Fruit fly (Drosophila melanogaster) whole organism, embryonic: ENCODE results near the gene bys.

Experiments used
- Bgb ChIP-seq: fragments of 200-800 bp; sonication (Bioruptor generic); IDR thresholded peaks from 2 replicates; pipeline ENCODE4 v1.3.6; 2022; ENCODE audit warnings: missing biosample characterization, missing genetic modification characterization; ENCODE audit not compliant: partially characterized antibody
- Blimp-1 ChIP-seq: fragments of 200-800 bp; sonication (Bioruptor generic); optimal IDR thresholded peaks from 3 replicates; lab custom pipeline; 2018; ENCODE audit warnings: missing biosample characterization, missing genetic modification characterization, mild to moderate bottlenecking, moderate library complexity, missing genetic modification reagents
- BtbVII ChIP-seq: fragments of 200-800 bp; sonication (Bioruptor generic); optimal IDR thresholded peaks from 3 replicates; lab custom pipeline; 2017; ENCODE audit warnings: missing biosample characterization, mild to moderate bottlenecking, missing genetic modification characterization
- CG10979 ChIP-seq: fragments of 200-800 bp; sonication (Bioruptor generic); optimal IDR thresholded peaks from 2 replicates; lab custom pipeline; 2018; ENCODE audit warnings: missing biosample characterization, mild to moderate bottlenecking, missing genetic modification characterization, moderate library complexity
- CG11398 ChIP-seq: fragments of 200-800 bp; sonication (Bioruptor generic); optimal IDR thresholded peaks from 2 replicates; lab custom pipeline; 2016; ENCODE audit warnings: missing biosample characterization, missing genetic modification characterization
- CG12236 ChIP-seq: fragments of 200-800 bp; sonication (Bioruptor generic); optimal IDR thresholded peaks from 2 replicates; lab custom pipeline; 2016; ENCODE audit warnings: missing biosample characterization, missing genetic modification characterization
- CG12299 ChIP-seq: fragments of 200-800 bp; sonication (Bioruptor generic); optimal IDR thresholded peaks from 2 replicates; lab custom pipeline; 2018; ENCODE audit warnings: missing biosample characterization, mild to moderate bottlenecking, missing genetic modification characterization
- CG15514 ChIP-seq: fragments of 200-800 bp; sonication (Bioruptor generic); optimal IDR thresholded peaks from 3 replicates; lab custom pipeline; 2017; ENCODE audit warnings: missing biosample characterization, missing genetic modification characterization, mild to moderate bottlenecking, moderate library complexity, missing genetic modification reagents
- CG17328 ChIP-seq: fragments of 200-800 bp; sonication (Bioruptor generic); IDR thresholded peaks from 2 replicates; pipeline ENCODE4 v1.3.6; 2022; ENCODE audit warnings: missing biosample characterization, missing genetic modification characterization
- CG2712 ChIP-seq: fragments of 200-800 bp; optimal IDR thresholded peaks from 3 replicates; lab custom pipeline; 2019; ENCODE audit warnings: missing biosample characterization, mild to moderate bottlenecking, missing genetic modification characterization, moderate library complexity
- CG34224 ChIP-seq: fragments of 200-800 bp; sonication (Bioruptor generic); IDR thresholded peaks from 3 replicates; pipeline ENCODE4 v1.3.6; 2022; ENCODE audit warnings: missing biosample characterization, missing genetic modification characterization; ENCODE audit not compliant: partially characterized antibody
- CG4328 ChIP-seq: fragments of 200-800 bp; sonication (Bioruptor generic); optimal IDR thresholded peaks from 3 replicates; lab custom pipeline; 2017; ENCODE audit warnings: missing biosample characterization, missing genetic modification reagents, missing genetic modification characterization
- CG7786 ChIP-seq: fragments of 200-800 bp; sonication (Bioruptor generic); optimal IDR thresholded peaks from 2 replicates; lab custom pipeline; 2016; ENCODE audit warnings: missing biosample characterization, missing genetic modification characterization
- CG7963 ChIP-seq: fragments of 200-800 bp; sonication (Bioruptor generic); IDR thresholded peaks from 3 replicates; pipeline ENCODE4 v1.3.6; 2022; ENCODE audit warnings: missing biosample characterization, missing genetic modification characterization; ENCODE audit not compliant: partially characterized antibody
- CG7987 ChIP-seq: fragments of 200-800 bp; sonication (Bioruptor generic); optimal IDR thresholded peaks from 2 replicates; lab custom pipeline; 2018; ENCODE audit warnings: missing biosample characterization, mild to moderate bottlenecking, missing genetic modification characterization, moderate library complexity
- CG8478 ChIP-seq: fragments of >200 bp; optimal IDR thresholded peaks from 2 replicates; lab custom pipeline; 2018
- CG9797 ChIP-seq: fragments of 200-800 bp; sonication (Bioruptor generic); optimal IDR thresholded peaks from 3 replicates; lab custom pipeline; 2018; ENCODE audit warnings: missing biosample characterization, mild to moderate bottlenecking, missing genetic modification characterization
- CG9817 ChIP-seq: fragments of 200-800 bp; sonication (Bioruptor generic); optimal IDR thresholded peaks from 2 replicates; lab custom pipeline; 2018; ENCODE audit warnings: missing biosample characterization, mild to moderate bottlenecking, missing genetic modification characterization, moderate library complexity
- CHES-1-like ChIP-seq: fragments of 200-800 bp; sonication (Bioruptor generic); optimal IDR thresholded peaks from 2 replicates; lab custom pipeline; 2016; ENCODE audit warnings: missing biosample characterization, missing genetic modification characterization
- CkIIα-i1 ChIP-seq: fragments of 200-800 bp; sonication (Bioruptor generic); IDR thresholded peaks from 2 replicates; pipeline ENCODE4 v1.3.6; 2022; ENCODE audit warnings: missing biosample characterization, missing genetic modification characterization
- Dip3 ChIP-seq: fragments of 200-800 bp; sonication (Bioruptor generic); optimal IDR thresholded peaks from 3 replicates; lab custom pipeline; 2016; ENCODE audit warnings: missing biosample characterization, missing genetic modification characterization
- E2f2 ChIP-seq: fragments of 200-800 bp; sonication (Bioruptor generic); IDR thresholded peaks from 2 replicates; pipeline ENCODE4 v1.3.6; 2022; ENCODE audit warnings: missing biosample characterization, missing genetic modification characterization
- HHEX ChIP-seq: fragments of 200-800 bp; sonication (Bioruptor generic); optimal IDR thresholded peaks from 3 replicates; lab custom pipeline; 2017; ENCODE audit warnings: missing biosample characterization, mild to moderate bottlenecking, missing genetic modification characterization, missing genetic modification reagents
- HLH4C ChIP-seq: fragments of 200-800 bp; sonication (Bioruptor generic); IDR thresholded peaks from 3 replicates; pipeline ENCODE4 v1.3.6; 2022; ENCODE audit warnings: missing biosample characterization, missing genetic modification characterization; ENCODE audit not compliant: partially characterized antibody
- HmgZ ChIP-seq: fragments of 200-800 bp; sonication (Bioruptor generic); optimal IDR thresholded peaks from 2 replicates; lab custom pipeline; 2018; ENCODE audit warnings: missing biosample characterization, mild to moderate bottlenecking, missing genetic modification characterization
- NC2α ChIP-seq: fragments of 200-800 bp; sonication (Bioruptor generic); optimal IDR thresholded peaks from 2 replicates; lab custom pipeline; 2016; ENCODE audit warnings: missing biosample characterization, missing genetic modification characterization
- Oaz ChIP-seq: fragments of 200-800 bp; sonication (Bioruptor generic); IDR thresholded peaks from 2 replicates; pipeline ENCODE4 v1.3.6; 2022; ENCODE audit warnings: missing biosample characterization, missing genetic modification characterization
- Opbp ChIP-seq: fragments of 200-800 bp; sonication (Bioruptor generic); IDR thresholded peaks from 3 replicates; pipeline ENCODE4 v1.3.6; 2022; ENCODE audit warnings: missing biosample characterization, missing genetic modification characterization; ENCODE audit not compliant: partially characterized antibody
- Scr ChIP-seq: fragments of 200-800 bp; sonication (Bioruptor generic); IDR thresholded peaks from 2 replicates; pipeline ENCODE4 v1.3.6; 2022; ENCODE audit warnings: missing biosample characterization, missing genetic modification characterization; ENCODE audit not compliant: partially characterized antibody
- Sin3A ChIP-seq: fragments of >200 bp; optimal IDR thresholded peaks from 2 replicates; lab custom pipeline; 2018
- Xbp1 ChIP-seq: fragments of 200-800 bp; sonication (Bioruptor generic); optimal IDR thresholded peaks from 3 replicates; lab custom pipeline; 2016; ENCODE audit warnings: missing biosample characterization, mild to moderate bottlenecking, missing genetic modification characterization
- ci ChIP-seq: fragments of 200-800 bp; sonication (Bioruptor generic); IDR thresholded peaks from 3 replicates; pipeline ENCODE4 v1.3.6; 2022; ENCODE audit warnings: missing biosample characterization, missing genetic modification characterization
- dan ChIP-seq: fragments of 200-800 bp; sonication (Bioruptor generic); IDR thresholded peaks from 2 replicates; pipeline ENCODE4 v1.3.6; 2022; ENCODE audit warnings: missing biosample characterization, missing genetic modification characterization
- dmrt11E ChIP-seq: fragments of 200-800 bp; sonication (Bioruptor generic); optimal IDR thresholded peaks from 3 replicates; lab custom pipeline; 2018; ENCODE audit warnings: missing biosample characterization, mild to moderate bottlenecking, missing genetic modification characterization, moderate library complexity
- dysf ChIP-seq: fragments of 200-800 bp; sonication (Bioruptor generic); IDR thresholded peaks from 3 replicates; pipeline ENCODE4 v1.3.6; 2022; ENCODE audit warnings: missing biosample characterization, missing genetic modification characterization
- esg ChIP-seq: fragments of 200-800 bp; sonication (Bioruptor generic); conservative IDR thresholded peaks from 2 replicates; pipeline ENCODE4 v1.3.6; 2022; ENCODE audit warnings: missing biosample characterization, missing genetic modification characterization
- gfzf ChIP-seq: fragments of 200-800 bp; sonication (Bioruptor generic); optimal IDR thresholded peaks from 2 replicates; lab custom pipeline; 2016; ENCODE audit warnings: missing biosample characterization, mild to moderate bottlenecking, missing genetic modification characterization, moderate library complexity
- grau ChIP-seq: fragments of 200-800 bp; optimal IDR thresholded peaks from 3 replicates; lab custom pipeline; 2019; ENCODE audit warnings: missing biosample characterization, mild to moderate bottlenecking, missing genetic modification characterization, moderate library complexity
- gro ChIP-seq: fragments of 200-800 bp; sonication (Bioruptor generic); optimal IDR thresholded peaks from 2 replicates; lab custom pipeline; 2016; ENCODE audit warnings: missing biosample characterization, missing genetic modification characterization
- hbn ChIP-seq: fragments of 200-800 bp; sonication (Bioruptor generic); IDR thresholded peaks from 2 replicates; pipeline ENCODE4 v1.3.6; 2022; ENCODE audit warnings: missing biosample characterization, missing genetic modification characterization; ENCODE audit not compliant: partially characterized antibody
- jing ChIP-seq: fragments of 200-800 bp; sonication (Bioruptor generic); optimal IDR thresholded peaks from 2 replicates; lab custom pipeline; 2018; ENCODE audit warnings: missing biosample characterization, mild to moderate bottlenecking, missing genetic modification characterization
- klu ChIP-seq: fragments of 200-800 bp; sonication (Bioruptor generic); IDR thresholded peaks from 2 replicates; pipeline ENCODE4 v1.3.6; 2022; ENCODE audit warnings: missing biosample characterization, missing genetic modification characterization
- nom ChIP-seq: fragments of 200-800 bp; sonication (Bioruptor generic); optimal IDR thresholded peaks from 2 replicates; lab custom pipeline; 2017; ENCODE audit warnings: missing biosample characterization, missing genetic modification characterization, mild to moderate bottlenecking, moderate library complexity, missing genetic modification reagents
- pum ChIP-seq: fragments of 200-800 bp; sonication (Bioruptor generic); optimal IDR thresholded peaks from 2 replicates; lab custom pipeline; 2016; ENCODE audit warnings: missing biosample characterization, missing genetic modification characterization
- sim ChIP-seq: fragments of 200-800 bp; sonication (Bioruptor generic); IDR thresholded peaks from 2 replicates; pipeline ENCODE4 v1.3.6; 2022; ENCODE audit warnings: missing biosample characterization, missing genetic modification characterization
- sna ChIP-seq: fragments of 200-800 bp; sonication (Bioruptor generic); IDR thresholded peaks from 2 replicates; pipeline ENCODE4 v1.3.6; 2022; ENCODE audit warnings: missing biosample characterization, missing genetic modification characterization; ENCODE audit not compliant: partially characterized antibody
- so ChIP-seq: fragments of 200-800 bp; sonication (Bioruptor generic); IDR thresholded peaks from 3 replicates; pipeline ENCODE4 v1.3.6; 2022; ENCODE audit warnings: missing biosample characterization, missing genetic modification characterization
- tna ChIP-seq: fragments of 200-800 bp; sonication (Bioruptor generic); IDR thresholded peaks from 2 replicates; pipeline ENCODE4 v1.3.6; 2022; ENCODE audit warnings: missing biosample characterization, missing genetic modification characterization; ENCODE audit not compliant: partially characterized antibody
- twi ChIP-seq: fragments of 200-800 bp; optimal IDR thresholded peaks from 2 replicates; lab custom pipeline; 2019; ENCODE audit warnings: missing biosample characterization, mild to moderate bottlenecking, missing genetic modification characterization, moderate library complexity
- zen ChIP-seq: fragments of 200-800 bp; sonication (Bioruptor generic); optimal IDR thresholded peaks from 3 replicates; lab custom pipeline; 2018; ENCODE audit warnings: missing biosample characterization, mild to moderate bottlenecking, missing genetic modification characterization, moderate library complexity

bys gene

DNA sequence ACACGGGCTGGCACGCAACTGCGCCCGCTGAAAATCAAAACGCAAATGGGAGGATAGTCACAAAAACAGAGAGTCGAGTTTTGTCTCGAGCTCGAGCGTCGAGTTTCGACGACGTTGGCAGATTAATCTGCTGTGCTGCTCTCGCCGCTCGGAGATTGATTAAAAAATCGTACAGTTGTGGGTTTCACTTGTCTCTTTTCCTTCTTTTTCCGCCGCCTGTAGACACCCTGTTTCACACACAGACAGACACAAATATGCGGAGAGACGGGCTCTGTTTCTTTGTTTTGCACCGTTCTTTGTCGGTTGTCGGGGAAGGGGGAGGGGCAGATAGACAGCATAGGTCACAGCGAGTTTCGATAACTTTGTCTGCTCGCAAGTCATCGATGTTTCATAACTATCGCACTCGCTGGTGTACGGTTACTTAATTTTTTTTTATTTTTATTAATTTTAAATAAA is 45.2 kb downstream of the bys start, which contains the start of gene orion (continued):
- TF ChIP-seq CG7963 (peak; percentile 56; the same call in 2 of the 3 replicates), dan (GFP tag; lab: Robert Waterston, UW) (no peak), CG2712 (peak; percentile 26), tna (GFP tag; lab: Robert Waterston, UW) (peak; percentile 75), Bgb (GFP tag; lab: Robert Waterston, UW) (peak; percentile 82), Blimp-1 (GFP tag; lab: Kevin White, UChicago) (no peak), CG7987 (GFP tag; lab: Kevin White, UChicago) (peak; percentile 51), klu (no peak), Scr (GFP tag; lab: Robert Waterston, UW) (peak; percentile 79), CHES-1-like (GFP tag; lab: Kevin White, UChicago) (no peak), pum (GFP tag; lab: Kevin White, UChicago) (no peak), Xbp1 (GFP tag; lab: Kevin White, UChicago) (peak; percentile 8), CG9817 (tag; lab: Kevin White, UChicago) (no peak), CG34224 (GFP tag; lab: Robert Waterston, UW) (peak; percentile 82), grau (tag; lab: Kevin White, UChicago) (no peak), CkIIα-i1 (GFP tag; lab: Robert Waterston, UW) (no peak), zen (no peak), jing (no peak), dysf (GFP tag; lab: Robert Waterston, UW) (no peak; the same call in 2 of the 3 replicates), twi (tag; lab: Kevin White, UChicago) (no peak), gro (GFP tag; lab: Kevin White, UChicago) (no peak), CG10979 (tag; lab: Kevin White, UChicago) (peak; percentile 40), dmrt11E (no peak), Opbp (GFP tag; lab: Robert Waterston, UW) (peak; percentile 84; the same call in 2 of the 3 replicates), CG15514 (GFP tag; lab: Kevin White, UChicago) (peak; percentile 55), CG9797 (GFP tag; lab: Kevin White, UChicago) (peak; percentile 27), sim (GFP tag; lab: Robert Waterston, UW) (no peak), CG11398 (no peak), NC2α (GFP tag; lab: Kevin White, UChicago) (no peak), E2f2 (GFP tag; lab: Robert Waterston, UW) (peak; percentile 34; the same call in 1 of the 2 replicates), so (GFP tag; lab: Robert Waterston, UW) (peak; percentile 66; the same call in 1 of the 3 replicates), esg (GFP tag; lab: Robert Waterston, UW) (no peak), nom (GFP tag; lab: Kevin White, UChicago) (peak; percentile 96), ci (GFP tag; lab: Robert Waterston, UW) (peak; percentile 74; the same call in 1 of the 3 replicates), CG4328 (no peak), hbn (GFP tag; lab: Robert Waterston, UW) (peak; percentile 82), BtbVII (peak; percentile 39), CG8478 (lab: Kevin White, UChicago) (no peak), CG12299 (tag; lab: Kevin White, UChicago) (no peak), HLH4C (GFP tag; lab: Robert Waterston, UW) (peak; percentile 72), HHEX (GFP tag; lab: Kevin White, UChicago) (peak; percentile 30), Sin3A (lab: Kevin White, UChicago) (no peak), CG17328 (GFP tag; lab: Robert Waterston, UW) (no peak), gfzf (GFP tag; lab: Kevin White, UChicago) (no peak), HmgZ (tag; lab: Kevin White, UChicago) (peak; percentile 12), CG12236 (GFP tag; lab: Kevin White, UChicago) (no peak), Oaz (GFP tag; lab: Robert Waterston, UW) (no peak), Dip3 (GFP tag; lab: Kevin White, UChicago) (no peak), CG7786 (GFP tag; lab: Kevin White, UChicago) (no peak), sna (GFP tag; lab: Robert Waterston, UW) (peak; percentile 69)
